Worm (Caenorhabditis elegans) whole organism, L4/young adult: Measurements from ENCODE around the gene F44B9.9.

Source experiments
- W03F9.2 ChIP-seq: fragments of 150-350 bp; optimal IDR thresholded peaks from 2 replicates; lab custom pipeline; 2014; ENCODE audit warnings: missing biosample characterization, missing genetic modification characterization
- dao-5 ChIP-seq: sonication (generic microtip); optimal IDR thresholded peaks from 2 replicates; lab custom pipeline; 2016; ENCODE audit warnings: missing genotype, missing genetic modification characterization, moderate library complexity, missing compliant biosample characterization

ce11 chrIII:8044717-8045116 is 13.9 kb upstream of the F44B9.9 start, which contains the start of gene spcs-3:
- TF ChIP-seq dao-5 (tag; lab: Kevin White, UChicago) (no peak), W03F9.2 (no peak)
